Worm (Caenorhabditis elegans) whole organism, late embryonic: ENCODE measurements around the gene hsp-60.

Experiments used
- Y22D7AL.16 ChIP-seq: sonication (generic microtip); optimal IDR thresholded peaks from 2 replicates; lab custom pipeline; 2016; ENCODE audit warnings: missing genetic modification characterization, missing compliant biosample characterization
- pag-3 ChIP-seq: sonication (generic microtip); optimal IDR thresholded peaks from 2 replicates; lab custom pipeline; 2016; ENCODE audit warnings: missing compliant biosample characterization, missing genetic modification characterization, borderline replicate concordance

ce11 chrIII:1601464-1602169, 17.9 kb upstream of the hsp-60 start:
- peak; percentile 68 for TF ChIP-seq Y22D7AL.16 (tag; lab: Kevin White, UChicago)
- TF ChIP-seq pag-3, result no peak
